Worm (Caenorhabditis elegans) whole organism, L3 larva: ENCODE measurements around the gene taf-11.3.

ENCODE experiments used
- R02D3.7 ChIP-seq: fragments of 150-350 bp; optimal IDR thresholded peaks from 2 replicates; lab custom pipeline; 2014; ENCODE audit warnings: missing biosample characterization, missing genetic modification characterization
- aly-2 ChIP-seq: fragments of 150-350 bp; optimal IDR thresholded peaks from 2 replicates; lab custom pipeline; 2014; ENCODE audit warnings: missing biosample characterization, missing genetic modification characterization
- ama-1 ChIP-seq: fragments of 150-350 bp; optimal IDR thresholded peaks from 2 replicates; lab custom pipeline; 2018
- ceh-16 ChIP-seq: sonication (generic microtip); optimal IDR thresholded peaks from 2 replicates; lab custom pipeline; 2017; ENCODE audit warnings: missing biosample characterization, missing genetic modification characterization
- ceh-28 ChIP-seq: fragments of 150-350 bp; optimal IDR thresholded peaks from 2 replicates; lab custom pipeline; 2014; ENCODE audit warnings: missing biosample characterization, missing genetic modification reagents, missing genetic modification characterization
- ceh-82 ChIP-seq: fragments of 150-350 bp; optimal IDR thresholded peaks from 2 replicates; lab custom pipeline; 2014; ENCODE audit warnings: missing biosample characterization, missing genetic modification characterization
- egl-5 ChIP-seq: fragments of 150-350 bp; optimal IDR thresholded peaks from 2 replicates; lab custom pipeline; 2017; ENCODE audit warnings: missing biosample characterization, missing genetic modification reagents, missing genetic modification characterization, inconsistent platforms
- elt-1 ChIP-seq: fragments of 150-350 bp; optimal IDR thresholded peaks from 2 replicates; lab custom pipeline; 2014; ENCODE audit warnings: missing biosample characterization, missing genetic modification characterization
- elt-2 ChIP-seq: sonication (generic microtip); optimal IDR thresholded peaks from 2 replicates; lab custom pipeline; 2016; ENCODE audit warnings: missing genetic modification reagents, mild to moderate bottlenecking, missing genetic modification characterization, missing compliant biosample characterization
- elt-3 ChIP-seq, 3 experiments: fragments of 150-350 bp in 1 of 3; sonication (generic microtip) in 2 of 3; optimal IDR thresholded peaks; 2 replicates in 2 of 3; 4 replicates in 1 of 3; lab custom pipeline; 2014 to 2017; ENCODE audit warnings: missing biosample characterization in 3 of 3, missing genetic modification characterization in 3 of 3
- fkh-10 ChIP-seq: sonication (generic microtip); optimal IDR thresholded peaks from 2 replicates; lab custom pipeline; 2017; ENCODE audit warnings: missing biosample characterization, missing genetic modification reagents, missing genetic modification characterization
- fkh-2 ChIP-seq: fragments of 150-350 bp; optimal IDR thresholded peaks from 2 replicates; lab custom pipeline; 2014; ENCODE audit warnings: missing biosample characterization, missing genetic modification reagents, missing genetic modification characterization
- fos-1 ChIP-seq: fragments of 150-350 bp; optimal IDR thresholded peaks from 2 replicates; lab custom pipeline; 2014; ENCODE audit warnings: missing biosample characterization, missing genetic modification characterization
- hmg-11 ChIP-seq: sonication (generic microtip); optimal IDR thresholded peaks from 2 replicates; lab custom pipeline; 2016; ENCODE audit warnings: missing genetic modification characterization, missing compliant biosample characterization
- jun-1 ChIP-seq: fragments of 150-350 bp; optimal IDR thresholded peaks from 2 replicates; lab custom pipeline; 2014; ENCODE audit warnings: missing biosample characterization, missing genetic modification reagents, missing genetic modification characterization
- lin-15B ChIP-seq: fragments of 150-350 bp; optimal IDR thresholded peaks from 2 replicates; lab custom pipeline; 2014; ENCODE audit warnings: missing biosample characterization, missing genetic modification characterization
- lsy-12 ChIP-seq: sonication (generic microtip); optimal IDR thresholded peaks from 2 replicates; lab custom pipeline; 2016; ENCODE audit warnings: mild to moderate bottlenecking, missing genetic modification characterization, missing compliant biosample characterization
- mml-1 ChIP-seq: fragments of 150-350 bp; sonication (generic microtip); optimal IDR thresholded peaks from 3 replicates; lab custom pipeline; 2014; ENCODE audit warnings: missing biosample characterization, missing genetic modification characterization
- nhr-11 ChIP-seq: fragments of 150-350 bp; optimal IDR thresholded peaks from 2 replicates; lab custom pipeline; 2014; ENCODE audit warnings: missing biosample characterization, missing genetic modification characterization
- nhr-23 ChIP-seq: fragments of 150-350 bp; optimal IDR thresholded peaks from 2 replicates; lab custom pipeline; 2014; ENCODE audit warnings: missing biosample characterization, missing genetic modification reagents, missing genetic modification characterization
- nhr-28 ChIP-seq: fragments of 150-350 bp; optimal IDR thresholded peaks from 2 replicates; lab custom pipeline; 2014; ENCODE audit warnings: missing biosample characterization, missing genetic modification characterization
- nhr-43 ChIP-seq: sonication (generic microtip); optimal IDR thresholded peaks from 2 replicates; lab custom pipeline; 2016; ENCODE audit warnings: mild to moderate bottlenecking, missing genetic modification characterization, missing compliant biosample characterization; ENCODE audit not compliant: poor library complexity, severe bottlenecking
- nhr-76 ChIP-seq: fragments of 150-350 bp; sonication (generic microtip); optimal IDR thresholded peaks from 5 replicates; lab custom pipeline; 2014; ENCODE audit warnings: missing biosample characterization, missing genetic modification characterization
- nhr-77 ChIP-seq: fragments of 150-350 bp; optimal IDR thresholded peaks from 2 replicates; lab custom pipeline; 2014; ENCODE audit warnings: missing biosample characterization, missing genetic modification characterization
- pha-4 ChIP-seq: fragments of 150-350 bp; optimal IDR thresholded peaks from 2 replicates; lab custom pipeline; 2014; ENCODE audit warnings: missing biosample characterization, missing genetic modification reagents, missing genetic modification characterization
- sea-2 ChIP-seq: fragments of 150-350 bp; sonication (generic microtip); optimal IDR thresholded peaks from 4 replicates; lab custom pipeline; 2014; ENCODE audit warnings: missing biosample characterization, missing genetic modification reagents, missing genetic modification characterization
- skn-1 ChIP-seq: fragments of 150-350 bp; optimal IDR thresholded peaks from 2 replicates; lab custom pipeline; 2014; ENCODE audit warnings: missing biosample characterization, missing genetic modification characterization
- snpc-4 ChIP-seq: fragments of 150-350 bp; optimal IDR thresholded peaks from 2 replicates; lab custom pipeline; 2014; ENCODE audit warnings: missing biosample characterization, missing genetic modification characterization
- tbx-2 ChIP-seq: sonication (generic microtip); optimal IDR thresholded peaks from 2 replicates; lab custom pipeline; 2016; ENCODE audit warnings: mild to moderate bottlenecking, missing genetic modification characterization, missing compliant biosample characterization
- unc-62 ChIP-seq: fragments of 150-350 bp; sonication (generic microtip); optimal IDR thresholded peaks from 4 replicates; lab custom pipeline; 2014; ENCODE audit warnings: missing biosample characterization, missing genetic modification reagents, missing genetic modification characterization
- zag-1 ChIP-seq: fragments of 150-350 bp; optimal IDR thresholded peaks from 2 replicates; lab custom pipeline; 2014; ENCODE audit warnings: missing biosample characterization, missing genetic modification characterization
- ztf-11 ChIP-seq: fragments of 150-350 bp; optimal IDR thresholded peaks from 2 replicates; lab custom pipeline; 2014; ENCODE audit warnings: missing biosample characterization, missing genetic modification characterization
- ztf-4 ChIP-seq: fragments of 150-350 bp; optimal IDR thresholded peaks from 2 replicates; lab custom pipeline; 2014; ENCODE audit warnings: missing biosample characterization, missing genetic modification characterization

Gene taf-11.3

DNA sequence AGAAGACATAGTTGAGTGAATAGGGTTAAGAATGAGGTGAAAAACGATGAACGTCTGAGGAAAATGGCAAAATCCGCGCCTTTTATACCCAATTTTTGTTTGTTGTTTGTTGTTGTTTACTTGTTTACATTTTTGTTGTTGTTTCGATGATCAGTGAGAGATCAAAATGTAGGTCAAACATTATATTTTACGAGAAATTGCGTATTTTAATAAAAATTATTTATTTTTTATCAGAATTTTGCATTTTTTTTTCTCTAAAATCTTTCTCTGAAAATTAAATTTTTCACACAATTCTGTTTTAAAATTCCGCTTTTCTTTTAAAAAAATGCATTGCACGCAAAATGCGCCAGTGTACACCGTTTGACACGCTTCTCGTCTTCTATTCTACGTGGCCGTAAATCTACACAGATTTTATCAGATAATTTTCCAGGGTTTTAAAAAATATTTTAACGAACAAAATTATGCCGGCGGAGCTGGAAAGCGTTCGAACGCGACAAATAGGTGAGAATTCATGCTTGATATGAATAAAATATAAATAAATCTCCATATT is 1.7 kb upstream of the taf-11.3 start, which contains the start of the genes sip-1 and sly-1 (continued):
- TF ChIP-seq tbx-2 (peak; percentile 54), R02D3.7 (tag; lab: Kevin White, UChicago) (peak; percentile 86)
- TF ChIP-seq, all 47 proteins: peak for 16

DNA sequence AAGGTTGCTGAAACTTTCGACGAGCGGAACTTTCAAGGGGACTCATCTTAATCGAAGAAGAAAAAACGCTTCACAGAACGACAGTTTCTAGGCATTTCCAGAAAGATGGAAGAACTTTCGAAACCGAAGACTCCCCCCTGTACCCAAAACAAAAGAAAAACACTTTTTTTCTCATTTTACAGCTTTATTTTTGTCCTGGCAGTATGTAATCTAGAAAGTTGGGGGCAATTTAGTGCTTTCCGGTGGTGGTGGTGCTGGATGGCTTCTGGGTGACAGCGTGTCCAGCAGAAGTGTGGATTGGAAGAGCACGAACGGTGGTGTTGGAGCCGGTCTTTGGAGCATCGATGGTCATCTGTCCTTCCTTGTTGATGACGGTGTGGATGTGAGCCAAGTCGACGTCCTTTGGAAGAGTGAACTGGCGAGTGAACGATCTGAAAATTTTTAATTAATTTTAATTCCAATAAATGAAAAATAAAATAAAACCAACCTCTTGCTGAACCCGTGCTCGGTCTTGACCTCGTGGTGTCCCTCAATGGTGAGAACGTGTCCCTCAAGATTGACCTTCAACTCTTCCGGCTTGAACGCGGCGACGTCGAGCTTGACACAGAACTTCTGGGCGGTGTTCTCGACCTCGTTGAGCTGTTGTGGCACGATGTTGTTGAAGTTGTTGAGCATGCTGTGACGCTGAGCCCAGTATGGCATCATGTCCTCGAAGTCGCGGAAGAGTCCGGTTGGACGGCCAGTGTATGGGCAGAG is 1.1 kb upstream of the taf-11.3 start:
- TF ChIP-seq tbx-2 = no peak
- TF ChIP-seq elt-1 (tag; lab: Kevin White, UChicago) = no peak
- TF ChIP-seq hmg-11 (tag; lab: Kevin White, UChicago) = no peak
- no peak for TF ChIP-seq lin-15B (tag; lab: Kevin White, UChicago)
- TF ChIP-seq ceh-16 (tag; lab: Kevin White, UChicago) = no peak
- no peak for TF ChIP-seq skn-1 (tag; lab: Kevin White, UChicago)
- no peak for TF ChIP-seq nhr-28
- no peak for TF ChIP-seq nhr-11

DNA sequence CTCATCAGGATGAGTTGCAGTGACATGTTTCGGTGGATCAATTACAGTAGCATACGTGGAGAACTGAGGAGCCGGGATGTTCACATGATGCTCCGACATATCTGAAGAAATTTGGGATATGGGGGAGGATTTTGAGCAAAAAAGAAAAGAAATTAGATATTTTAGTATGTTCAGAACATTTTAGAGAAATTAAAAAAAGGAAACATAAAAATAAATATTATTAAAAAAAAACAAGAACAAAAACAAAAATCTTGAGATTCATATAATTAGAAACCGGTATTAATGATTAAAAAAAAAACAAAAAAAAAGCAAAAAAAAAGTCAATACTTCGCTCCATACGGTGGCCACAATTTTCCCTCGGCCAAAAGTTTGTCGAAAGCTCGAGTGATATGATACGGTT is 1.3 kb downstream of the taf-11.3 start, which contains the start of gene rab-33:
Gene rab-33 (minus strand): TSS at position 101 of the 400 bp plus-strand sequence.
- TF ChIP-seq nhr-77 (no peak), zag-1 (tag; lab: Kevin White, UChicago) (no peak), nhr-23 (tag; lab: Kevin White, UChicago) (no peak), nhr-43 (no peak), nhr-28 (no peak), mml-1 (tag; lab: Kevin White, UChicago) (no peak), snpc-4 (tag; lab: Kevin White, UChicago) (no peak), fkh-10 (GFP tag; lab: Kevin White, UChicago) (no peak), egl-5 (tag; lab: Kevin White, UChicago) (no peak), elt-2 (tag; lab: Kevin White, UChicago) (no peak), ceh-28 (no peak), nhr-76 (tag; lab: Kevin White, UChicago) (no peak), nhr-11 (no peak), unc-62 (GFP tag; lab: Kevin White, UChicago) (no peak), jun-1 (tag; lab: Kevin White, UChicago) (no peak), lsy-12 (no peak), fkh-2 (tag; lab: Kevin White, UChicago) (no peak)

DNA sequence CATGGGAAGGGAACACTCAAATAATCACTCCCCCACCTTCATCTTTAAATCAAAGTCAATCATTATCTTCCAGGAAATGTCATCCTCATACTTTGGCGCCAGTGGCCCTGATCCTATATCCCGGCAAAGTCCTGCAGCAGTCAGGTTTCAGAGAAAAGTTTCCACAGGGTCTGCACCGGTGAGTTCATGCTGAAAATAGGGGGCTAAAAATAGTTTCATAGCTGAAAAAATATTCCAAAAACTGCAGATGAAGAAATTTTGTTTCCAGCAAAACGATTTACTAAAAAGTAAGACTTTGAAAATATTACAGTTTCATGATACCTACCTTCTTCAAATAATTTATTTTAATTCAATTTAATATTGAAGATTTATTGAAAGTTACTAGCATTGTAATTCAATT is 17.0 kb downstream of the taf-11.3 start, which contains the start of gene ptr-25:
Gene ptr-25 (plus strand): TSS at position 73 of the 400 bp plus-strand sequence.
- no peak for TF ChIP-seq hmg-11 (tag; lab: Kevin White, UChicago)
- TF ChIP-seq R02D3.7 (tag; lab: Kevin White, UChicago) = no peak
- TF ChIP-seq elt-3 (tag; optimal IDR thresholded peaks at IDR 0.05; lab: Kevin White, UChicago) = no peak
- no peak for TF ChIP-seq pha-4
- TF ChIP-seq fos-1 (tag; lab: Kevin White, UChicago) = no peak
- TF ChIP-seq unc-62 (GFP tag; lab: Kevin White, UChicago) = no peak
- no peak for TF ChIP-seq nhr-23 (tag; lab: Kevin White, UChicago)
- TF ChIP-seq aly-2 = no peak
- no peak for TF ChIP-seq lsy-12
- TF ChIP-seq skn-1 (tag; lab: Kevin White, UChicago) = no peak
- no peak for TF ChIP-seq fkh-2 (tag; lab: Kevin White, UChicago)
- no peak for TF ChIP-seq ama-1 (lab: Kevin White, UChicago)
- no peak for TF ChIP-seq elt-1 (tag; lab: Kevin White, UChicago)
- no peak for TF ChIP-seq mml-1 (tag; lab: Kevin White, UChicago)
- TF ChIP-seq ztf-11 (tag; lab: Kevin White, UChicago) = no peak
- TF ChIP-seq ztf-4 (tag; lab: Kevin White, UChicago) = no peak
- no peak for TF ChIP-seq fkh-10 (GFP tag; lab: Kevin White, UChicago)
- no peak for TF ChIP-seq ceh-82

DNA sequence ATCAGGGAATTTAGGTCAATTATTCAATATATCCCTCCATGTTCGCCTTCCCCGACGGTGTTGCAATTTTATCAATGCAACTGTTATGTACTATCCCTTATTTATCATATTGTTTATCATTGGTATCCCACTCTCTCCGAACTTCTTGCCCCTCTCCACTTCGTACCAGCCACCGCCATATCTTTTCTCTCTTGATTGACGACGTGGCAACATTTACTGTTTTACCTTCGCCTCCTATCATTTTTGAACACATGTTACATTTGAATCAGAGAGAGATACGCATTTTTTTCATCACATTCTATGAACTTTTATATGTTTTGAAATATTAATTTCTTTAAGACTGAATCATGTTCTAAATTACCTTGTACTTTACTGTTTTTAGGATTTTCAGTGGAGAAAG is 18.6 kb downstream of the taf-11.3 start:
- TF ChIP-seq nhr-23 (tag; lab: Kevin White, UChicago) = peak; percentile 39
- TF ChIP-seq sea-2 (GFP tag; lab: Kevin White, UChicago) = no peak
